Fruit fly (Drosophila melanogaster) whole organism, embryonic: Measurements from ENCODE around the gene rhea.

Experiments used
- CG12769 ChIP-seq: fragments of 200-800 bp; sonication (Bioruptor generic); optimal IDR thresholded peaks from 2 replicates; lab custom pipeline; 2019; ENCODE audit warnings: missing biosample characterization, mild to moderate bottlenecking, missing genetic modification characterization, moderate library complexity
- CG34224 ChIP-seq: fragments of 200-800 bp; sonication (Bioruptor generic); IDR thresholded peaks from 3 replicates; pipeline ENCODE4 v1.3.6; 2022; ENCODE audit warnings: missing biosample characterization, missing genetic modification characterization; ENCODE audit not compliant: partially characterized antibody
- Dfd ChIP-seq, 2 experiments: fragments of >200 bp; optimal IDR thresholded peaks; 2 replicates each; lab custom pipeline; 2017; ENCODE audit warnings: missing biosample characterization in 2 of 2, missing genetic modification characterization in 2 of 2
- HLH54F ChIP-seq: fragments of 200-800 bp; sonication (Bioruptor generic); optimal IDR thresholded peaks from 3 replicates; lab custom pipeline; 2016; ENCODE audit warnings: missing biosample characterization, missing genetic modification characterization
- HmgD ChIP-seq: fragments of 200-800 bp; sonication (Bioruptor generic); optimal IDR thresholded peaks from 3 replicates; lab custom pipeline; 2016; ENCODE audit warnings: missing biosample characterization, missing genetic modification characterization
- bowl ChIP-seq: fragments of 200-800 bp; sonication (Bioruptor generic); IDR thresholded peaks from 2 replicates; pipeline ENCODE4 v1.3.6; 2022; ENCODE audit warnings: missing biosample characterization, missing genetic modification characterization
- fru ChIP-seq: fragments of >200 bp; optimal IDR thresholded peaks from 2 replicates; lab custom pipeline; 2017
- nerfin-2 ChIP-seq: fragments of 200-800 bp; sonication (Bioruptor generic); IDR thresholded peaks from 2 replicates; pipeline ENCODE4 v1.3.6; 2022; ENCODE audit warnings: missing biosample characterization, missing genetic modification characterization; ENCODE audit not compliant: partially characterized antibody
- seq ChIP-seq: fragments of 200-800 bp; sonication (Bioruptor generic); IDR thresholded peaks from 2 replicates; pipeline ENCODE4 v1.3.6; 2022; ENCODE audit warnings: missing biosample characterization, missing genetic modification characterization
- tio ChIP-seq: fragments of 200-800 bp; sonication (Bioruptor generic); optimal IDR thresholded peaks from 2 replicates; lab custom pipeline; 2017; ENCODE audit warnings: missing biosample characterization, missing genetic modification characterization, inconsistent platforms
- trem ChIP-seq: fragments of 200-800 bp; optimal IDR thresholded peaks from 3 replicates; lab custom pipeline; 2019; ENCODE audit warnings: missing biosample characterization, mild to moderate bottlenecking, missing genetic modification characterization, moderate library complexity
- unc-4 ChIP-seq: fragments of 200-800 bp; sonication (Bioruptor generic); IDR thresholded peaks from 2 replicates; pipeline ENCODE4 v1.3.6; 2022; ENCODE audit warnings: missing biosample characterization, missing genetic modification characterization; ENCODE audit not compliant: partially characterized antibody

DNA sequence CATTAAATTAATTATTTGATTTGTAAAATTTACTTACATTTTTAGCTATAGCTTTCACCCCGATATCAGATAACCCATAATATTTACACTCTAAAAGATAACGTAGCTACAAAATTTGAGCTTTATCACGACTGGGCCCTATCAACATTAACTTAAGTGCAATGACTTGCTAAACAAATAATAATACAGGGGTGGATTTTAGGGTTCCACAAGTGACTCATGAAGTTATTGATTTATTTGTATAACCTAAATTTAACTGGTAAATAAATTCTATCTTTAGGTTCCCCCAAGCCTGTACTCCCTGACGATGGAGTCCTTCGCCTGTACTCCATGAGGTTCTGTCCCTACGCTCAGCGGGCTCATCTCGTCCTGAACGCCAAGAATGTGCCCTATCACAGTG is 25.6 kb upstream of the rhea start:
- TF ChIP-seq bowl (GFP tag; lab: Robert Waterston, UW) (no peak), nerfin-2 (no peak), fru (lab: Kevin White, UChicago) (no peak), CG12769 (no peak), unc-4 (GFP tag; lab: Robert Waterston, UW) (no peak), CG34224 (GFP tag; lab: Robert Waterston, UW) (no peak), tio (GFP tag; lab: Kevin White, UChicago) (no peak), Dfd (GFP tag; optimal IDR thresholded peaks at IDR 0.05; lab: Kevin White, UChicago) (no peak), seq (no peak), HmgD (no peak), HLH54F (GFP tag; lab: Kevin White, UChicago) (no peak), trem (no peak)
